Fruit fly (Drosophila melanogaster) whole organism, larva: ENCODE results near the gene CG14323.

Source experiments
- noc ChIP-seq: fragments of 200-800 bp; sonication (Bioruptor generic); optimal IDR thresholded peaks from 3 replicates; lab custom pipeline; 2019; ENCODE audit warnings: missing biosample characterization, mild to moderate bottlenecking, missing genetic modification characterization, moderate library complexity

Gene CG14323

DNA sequence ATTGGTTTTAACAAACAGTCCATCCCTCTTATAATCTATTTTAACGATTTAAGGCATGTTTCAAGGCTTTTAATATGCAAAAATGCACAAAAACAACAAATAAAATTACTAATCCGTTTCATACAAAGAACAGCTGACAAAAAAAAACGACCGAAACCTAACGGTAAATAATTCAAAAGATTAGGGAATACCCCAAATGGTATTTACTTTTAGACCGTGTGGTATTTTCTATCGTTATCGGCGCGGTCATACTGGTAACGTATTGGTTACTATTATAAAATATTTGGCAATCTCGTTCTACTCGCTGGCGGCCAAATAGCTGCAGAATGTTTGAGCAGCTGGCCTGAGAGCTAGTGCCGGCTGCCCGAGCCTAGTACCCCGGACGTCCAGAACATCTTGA lies 16.0 kb downstream of the CG14323 start, which contains the start of gene sll:
sll (plus strand) TSS at position 235 of the 400 bp plus-strand sequence.
- TF ChIP-seq noc (tag; lab: Kevin White, UChicago), result no peak

DNA sequence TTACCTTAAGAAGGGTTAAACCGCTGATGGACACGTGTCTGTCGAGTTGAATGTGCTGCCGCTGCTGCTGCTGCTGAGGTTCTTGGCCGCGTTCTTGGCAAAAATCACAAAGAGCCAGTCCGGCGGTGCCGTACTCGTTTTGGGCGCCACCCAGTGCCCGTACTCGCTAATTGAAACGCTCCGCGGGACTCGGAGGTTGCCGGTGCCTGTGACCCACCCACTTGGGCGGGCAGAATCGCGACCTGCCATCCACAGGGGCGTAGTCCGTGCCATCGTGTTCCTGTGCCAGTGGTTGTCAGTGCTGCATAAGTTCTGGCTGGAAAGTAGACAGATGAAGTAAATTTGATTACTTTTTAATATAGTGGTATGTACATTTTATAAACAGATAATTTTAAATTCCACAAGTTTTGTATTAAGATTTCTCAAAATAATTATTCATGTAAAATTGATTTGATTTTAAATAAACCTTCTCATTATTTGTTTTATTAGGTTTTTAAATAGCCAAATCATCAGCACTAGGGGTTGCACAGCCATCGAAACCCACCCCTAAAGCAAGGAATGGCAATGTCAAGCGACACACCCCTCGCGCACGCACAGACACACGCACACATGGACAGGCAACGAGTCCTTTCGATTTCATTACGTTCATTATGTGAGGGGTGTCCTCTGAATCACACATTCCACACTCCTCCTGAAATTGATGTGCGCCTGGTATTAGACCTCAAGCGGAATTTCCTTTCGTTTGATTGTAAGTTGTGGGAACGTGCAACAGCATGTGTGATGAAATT lies 16.8 kb downstream of the CG14323 start:
- TF ChIP-seq noc (tag; lab: Kevin White, UChicago), result no peak

DNA sequence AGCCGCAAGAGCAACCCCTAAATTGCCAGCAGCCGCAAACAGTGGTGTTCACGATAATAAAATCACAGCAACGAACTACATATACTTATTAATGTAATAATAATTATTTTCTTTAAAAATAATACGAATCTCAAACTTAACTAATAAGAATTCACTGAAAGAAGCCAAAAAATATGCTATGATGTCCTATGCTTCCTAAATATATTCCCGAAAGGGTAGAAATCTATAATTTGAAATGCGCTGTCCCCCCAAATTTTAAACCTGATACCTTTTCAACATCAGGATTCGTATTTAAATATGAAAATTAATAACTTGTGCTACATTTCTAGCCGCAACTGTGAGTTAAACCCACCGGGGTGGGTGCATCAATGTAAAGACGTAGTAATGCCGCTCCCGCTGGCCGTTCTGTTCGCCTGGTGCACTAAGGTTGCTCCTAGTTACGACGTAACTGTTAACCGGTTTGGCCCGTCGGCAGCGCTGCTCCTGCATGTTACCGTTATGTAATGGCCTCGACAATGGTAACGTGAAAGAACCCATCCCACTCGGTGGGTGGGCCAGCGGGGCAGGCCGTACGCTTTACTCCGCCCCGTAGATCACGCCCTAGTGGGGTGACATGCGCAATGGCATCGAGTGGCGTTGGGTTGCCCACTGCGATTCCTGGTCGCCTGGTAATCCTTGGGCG lies 17.6 kb downstream of the CG14323 start:
- peak; percentile 34 for TF ChIP-seq noc (tag; lab: Kevin White, UChicago)

DNA sequence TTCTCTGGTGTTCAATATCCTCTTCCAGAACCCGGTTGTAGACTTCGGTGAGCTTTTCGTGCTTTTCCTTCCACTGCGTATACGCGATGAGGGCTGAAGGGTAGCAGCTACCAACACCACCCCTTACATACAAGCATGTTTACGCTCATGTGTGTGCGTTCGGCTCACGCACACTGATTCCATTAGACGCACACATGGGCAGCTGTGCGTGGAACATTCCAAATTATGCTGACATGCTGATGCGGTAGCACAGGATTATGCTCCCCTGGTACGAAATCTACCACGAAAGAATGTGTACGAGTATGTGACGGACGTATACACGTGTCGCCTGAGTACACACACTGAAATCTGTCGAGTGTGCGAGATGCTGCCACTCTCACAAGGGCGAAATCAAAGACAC lies 18.2 kb downstream of the CG14323 start:
- no peak for TF ChIP-seq noc (tag; lab: Kevin White, UChicago)

DNA sequence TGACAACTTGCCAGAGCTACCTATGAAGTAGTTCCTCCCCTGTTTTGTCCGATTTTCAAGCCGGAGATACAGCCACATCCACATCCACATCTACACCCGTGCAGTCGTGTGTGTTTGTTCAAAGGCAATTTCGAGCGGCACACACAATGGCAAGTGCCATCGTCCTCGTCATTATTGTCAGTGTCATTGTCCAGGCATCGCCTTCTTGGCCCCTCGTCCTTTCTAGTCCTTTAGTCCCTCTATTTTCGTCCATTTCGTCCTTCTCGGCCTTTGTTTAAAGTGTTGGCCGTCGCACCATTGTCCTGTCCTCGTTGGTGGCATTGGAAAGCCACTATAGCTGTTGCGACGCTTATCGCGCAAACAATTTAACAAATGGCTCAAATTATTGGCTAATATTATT lies 18.9 kb downstream of the CG14323 start:
- TF ChIP-seq noc (tag; lab: Kevin White, UChicago), result no peak

DNA sequence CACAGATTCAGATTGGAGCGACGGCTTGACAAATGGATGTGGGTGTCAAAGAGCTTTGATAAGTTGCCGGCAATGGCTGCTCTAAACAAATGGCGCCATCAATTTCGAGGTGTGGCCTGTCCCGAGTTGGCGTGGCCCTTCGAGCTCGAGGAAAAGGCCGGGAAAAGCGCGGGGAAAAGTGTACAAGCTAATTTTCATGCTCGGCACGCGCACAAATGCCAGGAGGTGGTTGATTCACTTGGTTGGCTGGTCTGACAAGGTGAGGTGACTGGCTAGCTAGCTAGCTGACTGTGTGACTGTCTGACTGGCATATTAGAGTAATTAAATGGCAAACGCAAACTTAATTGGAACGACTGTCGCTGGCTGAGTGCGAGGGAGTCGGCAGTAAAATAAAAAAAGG lies 20.0 kb downstream of the CG14323 start:
- TF ChIP-seq noc (tag; lab: Kevin White, UChicago), result no peak

DNA sequence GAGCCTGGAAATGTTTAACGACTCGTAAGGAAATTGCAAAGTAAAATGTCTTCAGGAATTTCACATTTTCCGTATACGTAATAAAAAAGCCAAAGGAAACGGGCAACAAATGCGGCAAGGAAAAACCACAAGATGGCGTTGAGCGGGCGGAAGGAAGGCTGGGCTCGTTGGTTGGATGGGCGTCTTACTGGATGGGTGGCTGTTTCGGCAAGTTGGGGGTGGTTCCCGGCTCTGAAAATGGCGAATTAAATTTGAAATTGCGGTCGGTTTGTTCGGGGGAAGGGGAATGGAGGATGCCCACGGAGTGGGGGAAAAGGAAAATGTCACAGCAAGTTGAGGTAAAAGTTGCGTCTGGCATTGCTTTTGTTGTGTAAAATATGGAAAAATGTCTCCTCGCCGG lies 22.2 kb downstream of the CG14323 start:
- TF ChIP-seq noc (tag; lab: Kevin White, UChicago), result no peak

DNA sequence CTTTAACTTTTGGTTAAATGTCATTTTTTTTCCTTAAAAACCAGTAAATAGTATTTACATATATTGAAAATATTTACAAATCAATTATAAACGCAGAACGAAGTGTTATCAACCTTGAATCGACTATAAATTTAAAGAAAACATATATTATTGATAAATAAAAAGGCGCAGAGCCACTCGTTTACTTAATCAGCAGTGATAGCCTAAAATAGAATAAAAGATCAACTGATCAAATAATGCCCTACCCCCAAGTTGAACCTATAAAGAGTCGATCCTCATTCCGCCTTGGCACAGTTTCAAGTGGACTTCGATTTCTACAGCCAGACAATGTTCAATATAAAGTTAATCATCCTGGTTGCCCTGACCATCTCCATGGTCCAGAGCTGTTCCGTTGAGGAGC lies 25.7 kb downstream of the CG14323 start, which contains the start of gene CG7606:
CG7606 (plus strand) TSS at position 301 of the 400 bp plus-strand sequence.
- no peak for TF ChIP-seq noc (tag; lab: Kevin White, UChicago)

DNA sequence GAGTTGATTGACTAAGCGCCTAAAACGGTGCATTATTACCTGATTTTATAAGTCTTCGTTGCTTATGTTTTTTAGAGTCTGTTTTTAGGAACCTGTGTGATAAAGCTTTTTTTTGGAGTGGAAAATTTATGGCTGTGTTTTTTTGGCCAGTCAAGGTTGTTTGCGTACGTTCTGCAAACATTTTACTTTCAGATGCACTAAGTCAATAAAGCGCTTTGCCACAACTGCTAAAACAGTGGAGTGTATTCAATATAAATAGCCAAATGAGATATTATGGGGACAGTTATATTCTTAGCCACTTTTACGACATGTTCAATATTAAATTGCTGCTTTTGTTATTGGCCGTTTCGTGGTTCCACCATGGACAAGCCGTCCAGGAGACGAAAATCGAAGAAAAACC lies 26.8 kb downstream of the CG14323 start, which contains the start of gene Sgs5:
Sgs5 (plus strand) TSS at position 279 of the 400 bp plus-strand sequence.
- TF ChIP-seq noc (tag; lab: Kevin White, UChicago), result no peak

DNA sequence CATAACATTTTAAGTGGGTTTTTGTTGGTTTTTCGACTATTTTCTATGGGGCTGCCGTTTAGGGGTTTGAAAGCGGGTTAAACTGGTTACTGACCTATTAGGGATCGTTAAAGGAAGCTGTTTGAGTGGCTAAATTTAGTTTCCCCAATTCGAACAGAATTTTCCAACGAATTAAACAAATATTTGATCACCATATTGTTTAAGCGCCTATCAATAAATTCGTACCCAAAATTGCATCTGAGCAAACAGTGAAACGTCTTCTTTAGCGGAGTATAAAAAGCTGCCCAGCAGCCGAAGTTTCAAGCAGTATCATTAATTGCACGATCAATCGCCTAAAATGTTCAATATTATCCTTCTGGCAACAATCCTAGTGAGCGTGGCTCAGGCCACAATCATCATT lies 27.8 kb downstream of the CG14323 start, which contains the start of gene Sgs5bis:
Sgs5bis (plus strand) TSS at position 301 of the 400 bp plus-strand sequence.
- no peak for TF ChIP-seq noc (tag; lab: Kevin White, UChicago)

DNA sequence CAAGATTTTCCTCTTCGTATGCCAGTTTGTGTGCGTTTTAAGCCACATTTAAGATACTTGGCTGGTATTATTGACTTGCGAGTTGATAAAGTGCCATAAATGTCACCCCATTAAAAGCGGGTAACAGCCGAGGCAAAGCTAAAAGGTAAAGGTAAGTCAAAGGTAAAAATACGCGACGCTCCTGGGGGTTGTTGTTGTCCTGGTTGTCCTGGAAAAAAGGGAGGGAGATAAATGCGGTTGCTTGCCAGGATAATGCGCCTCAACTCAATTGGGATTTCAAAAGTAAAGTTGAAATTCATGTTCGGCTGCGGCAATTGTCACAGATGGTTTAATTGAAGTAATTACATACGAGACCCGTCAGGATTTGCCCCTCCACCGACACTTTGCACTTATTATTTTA lies 28.4 kb downstream of the CG14323 start:
- TF ChIP-seq noc (tag; lab: Kevin White, UChicago), result no peak

DNA sequence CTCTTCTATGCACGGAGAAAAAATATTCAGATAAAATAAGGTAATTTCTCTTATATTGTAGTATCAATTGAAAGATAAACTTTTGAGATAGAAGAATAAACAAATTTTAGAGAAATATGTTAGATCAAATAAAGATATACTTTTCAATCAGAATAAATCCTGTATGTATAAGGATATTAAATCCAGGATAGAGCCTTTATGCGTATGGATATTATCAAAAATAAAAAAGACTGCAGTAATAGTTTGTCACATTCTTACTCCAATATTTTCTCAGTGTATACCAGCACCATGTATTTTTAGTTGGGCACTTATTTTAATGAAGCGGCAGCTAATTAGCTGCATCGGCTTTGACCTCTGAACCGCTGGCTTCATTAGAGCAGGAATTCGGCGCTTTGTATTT lies 30.1 kb downstream of the CG14323 start:
- no peak for TF ChIP-seq noc (tag; lab: Kevin White, UChicago)

DNA sequence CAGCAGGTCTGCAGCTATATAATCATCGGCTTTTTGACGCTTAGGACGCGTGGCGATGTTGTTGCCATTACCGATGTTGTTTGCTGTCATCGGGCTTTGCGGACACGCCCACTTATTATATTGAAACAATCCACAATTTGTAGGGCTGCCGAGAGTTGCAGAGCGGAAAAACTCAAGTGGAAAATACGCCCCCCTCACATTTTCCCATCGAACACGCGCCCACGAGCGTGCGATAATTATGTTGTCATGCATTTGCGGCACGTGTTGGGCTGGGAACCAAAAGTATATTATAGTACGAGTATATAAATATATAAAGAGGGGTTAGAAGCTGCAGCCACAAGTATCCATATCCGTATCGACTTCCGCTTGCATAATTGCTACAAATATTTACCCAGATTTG lies 33.1 kb downstream of the CG14323 start:
- no peak for TF ChIP-seq noc (tag; lab: Kevin White, UChicago)

DNA sequence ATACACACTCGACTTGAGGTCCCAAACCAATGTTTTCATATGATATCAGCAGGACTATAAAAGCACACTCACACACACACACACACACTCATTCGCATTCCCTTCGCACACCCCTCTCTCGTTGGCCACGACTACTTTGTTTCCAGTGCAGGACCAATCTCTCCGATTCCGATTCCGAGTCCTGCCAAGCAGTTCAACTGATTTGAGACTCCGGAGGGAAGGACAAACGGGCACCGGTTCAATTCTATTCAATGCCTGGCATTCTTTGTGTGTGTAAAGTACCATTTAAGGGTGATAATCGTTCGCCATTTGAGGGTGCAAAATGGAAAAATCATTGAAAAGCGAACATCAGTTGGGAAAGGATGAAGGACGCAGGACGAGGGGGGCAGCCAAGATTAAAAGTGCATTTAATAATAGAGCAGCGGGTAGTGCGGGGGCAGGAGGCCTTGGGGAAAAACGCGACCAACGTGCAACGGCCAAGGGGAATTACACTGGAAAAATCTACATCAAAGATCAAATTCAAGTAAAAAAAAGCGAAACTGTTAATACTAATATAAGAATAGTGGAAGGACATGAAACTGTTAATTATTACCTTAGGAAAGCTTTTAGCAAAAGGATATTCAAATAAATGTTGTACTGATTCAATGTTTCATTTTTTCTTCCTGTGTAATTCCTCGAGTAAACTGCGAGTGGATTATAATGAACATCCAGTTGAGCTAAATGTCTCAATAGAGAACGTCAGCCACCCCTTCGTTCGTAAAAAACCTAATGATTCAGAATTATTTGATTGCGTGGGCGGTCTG lies 38.1 kb downstream of the CG14323 start:
- TF ChIP-seq noc (tag; lab: Kevin White, UChicago), result no peak
